Worm (Caenorhabditis elegans): ENCODE data around the gene fbxc-24.

DNA sequence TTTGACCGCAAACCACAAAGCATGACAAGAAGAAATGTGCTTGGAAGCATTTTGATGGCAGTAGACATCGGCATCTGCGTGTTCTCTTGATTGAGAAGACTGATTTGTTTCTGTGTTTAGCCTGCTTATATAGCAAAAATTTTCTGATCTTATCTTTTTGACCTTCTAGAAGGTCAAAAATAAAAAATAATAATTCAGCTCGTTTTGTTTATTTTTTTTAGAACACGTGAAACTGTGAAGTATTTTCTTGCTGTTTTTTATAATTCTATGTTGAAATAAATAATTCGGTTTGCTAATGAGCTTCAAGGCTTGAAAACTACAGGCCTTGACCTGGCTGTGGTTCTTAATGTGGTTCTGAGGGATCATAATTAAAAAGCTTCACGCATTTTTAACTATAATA lies 17.9 kb upstream of the fbxc-24 start, which contains the start of gene R07C3.13:
- TF ChIP-seq atf-7 (tag; optimal IDR thresholded peaks at IDR 0.05) (no peak), F23B12.7 (tag; optimal IDR thresholded peaks at IDR 0.05; ENCODE audit: insufficient read depth) (no peak), ets-4 (GFP tag; optimal IDR thresholded peaks at IDR 0.05) (no peak), cebp-2 (GFP tag; IDR thresholded peaks at IDR 0.05) (no peak), lin-40 (tag; optimal IDR thresholded peaks at IDR 0.05) (no peak)
